Fruit fly (Drosophila melanogaster) whole organism, prepupa: ENCODE results near the gene Polr3A.

ENCODE experiments used
- Blimp-1 ChIP-seq: fragments of 200-800 bp; sonication (Bioruptor generic); optimal IDR thresholded peaks from 3 replicates; lab custom pipeline; 2017; ENCODE audit warnings: missing biosample characterization, missing genetic modification characterization, mild to moderate bottlenecking, moderate library complexity, missing genetic modification reagents
- CG10631 ChIP-seq: fragments of 200-800 bp; sonication (Bioruptor generic); optimal IDR thresholded peaks from 2 replicates; lab custom pipeline; 2016; ENCODE audit warnings: missing biosample characterization, missing genetic modification characterization
- CG15336 ChIP-seq: fragments of 200-800 bp; sonication (Bioruptor generic); IDR thresholded peaks from 2 replicates; pipeline ENCODE4 v1.3.6; 2022; ENCODE audit warnings: missing biosample characterization, missing genetic modification characterization
- CG1621 ChIP-seq: fragments of 200-800 bp; sonication (Bioruptor generic); optimal IDR thresholded peaks from 3 replicates; lab custom pipeline; 2018; ENCODE audit warnings: missing biosample characterization, mild to moderate bottlenecking, missing genetic modification characterization
- CG31627 ChIP-seq: fragments of 200-800 bp; sonication (Bioruptor generic); optimal IDR thresholded peaks from 3 replicates; lab custom pipeline; 2016; ENCODE audit warnings: missing biosample characterization, missing genetic modification characterization
- CG32006 ChIP-seq: fragments of 200-800 bp; sonication (Bioruptor generic); optimal IDR thresholded peaks from 3 replicates; lab custom pipeline; 2017; ENCODE audit warnings: missing biosample characterization, mild to moderate bottlenecking, missing genetic modification characterization
- CG34406 ChIP-seq: fragments of 200-800 bp; sonication (Bioruptor generic); optimal IDR thresholded peaks from 3 replicates; lab custom pipeline; 2016; ENCODE audit warnings: missing biosample characterization, missing genetic modification characterization
- CG6276 ChIP-seq: fragments of 200-800 bp; sonication (Bioruptor generic); optimal IDR thresholded peaks from 2 replicates; lab custom pipeline; 2017; ENCODE audit warnings: missing biosample characterization, mild to moderate bottlenecking, missing genetic modification characterization
- CG6854 ChIP-seq: fragments of 200-800 bp; sonication (Bioruptor generic); optimal IDR thresholded peaks from 2 replicates; lab custom pipeline; 2017; ENCODE audit warnings: missing biosample characterization, mild to moderate bottlenecking, missing genetic modification characterization
- CG7368 ChIP-seq: fragments of 200-800 bp; sonication (Bioruptor generic); optimal IDR thresholded peaks from 3 replicates; lab custom pipeline; 2016; ENCODE audit warnings: missing biosample characterization, missing genetic modification characterization
- CG8119 ChIP-seq: fragments of 200-800 bp; sonication (Bioruptor generic); IDR thresholded peaks from 3 replicates; pipeline ENCODE4 v1.3.6; 2022; ENCODE audit warnings: missing biosample characterization, missing genetic modification characterization
- CG8319 ChIP-seq: fragments of 200-800 bp; sonication (Bioruptor generic); optimal IDR thresholded peaks from 3 replicates; lab custom pipeline; 2016; ENCODE audit warnings: missing biosample characterization, missing genetic modification characterization
- CG8632 ChIP-seq: fragments of 200-800 bp; sonication (Bioruptor generic); optimal IDR thresholded peaks from 3 replicates; lab custom pipeline; 2016; ENCODE audit warnings: missing biosample characterization, missing genetic modification characterization
- CG9139 ChIP-seq: fragments of 200-800 bp; sonication (Bioruptor generic); optimal IDR thresholded peaks from 3 replicates; lab custom pipeline; 2017; ENCODE audit warnings: missing biosample characterization, mild to moderate bottlenecking, missing genetic modification characterization
- Eip75B ChIP-seq: fragments of 200-800 bp; sonication (Bioruptor generic); optimal IDR thresholded peaks from 3 replicates; lab custom pipeline; 2016; ENCODE audit warnings: missing biosample characterization, missing genetic modification characterization
- Eip78C ChIP-seq: fragments of 200-800 bp; sonication (Bioruptor generic); peaks from one replicate; lab custom pipeline; 2016; ENCODE audit warnings: missing biosample characterization, missing genetic modification characterization
- Eip93F ChIP-seq: fragments of 200-800 bp; sonication (Bioruptor generic); optimal IDR thresholded peaks from 2 replicates; lab custom pipeline; 2016; ENCODE audit warnings: missing biosample characterization, mild to moderate bottlenecking, missing genetic modification characterization
- Ets96B ChIP-seq: fragments of 200-800 bp; optimal IDR thresholded peaks from 2 replicates; lab custom pipeline; 2019; ENCODE audit warnings: missing biosample characterization, mild to moderate bottlenecking, missing genetic modification characterization, moderate library complexity
- Gug ChIP-seq: fragments of 200-800 bp; sonication (Bioruptor generic); IDR thresholded peaks from 2 replicates; pipeline ENCODE4 v1.3.6; 2022; ENCODE audit warnings: missing biosample characterization, missing genetic modification characterization
- Hr38 ChIP-seq: sonication (Bioruptor generic); optimal IDR thresholded peaks from 2 replicates; lab custom pipeline; 2016; ENCODE audit warnings: missing biosample characterization, missing genetic modification characterization
- Met ChIP-seq: fragments of 200-800 bp; sonication (Bioruptor generic); optimal IDR thresholded peaks from 3 replicates; lab custom pipeline; 2016; ENCODE audit warnings: missing biosample characterization, missing genetic modification characterization
- OdsH ChIP-seq: fragments of 200-800 bp; sonication (Bioruptor generic); optimal IDR thresholded peaks from 3 replicates; lab custom pipeline; 2016; ENCODE audit warnings: missing biosample characterization, missing genetic modification characterization
- Smox ChIP-seq: fragments of 200-800 bp; sonication (Bioruptor generic); optimal IDR thresholded peaks from 3 replicates; lab custom pipeline; 2016; ENCODE audit warnings: missing biosample characterization, missing genetic modification characterization
- Sox102F ChIP-seq: fragments of 200-800 bp; sonication (Bioruptor generic); optimal IDR thresholded peaks from 2 replicates; lab custom pipeline; 2016; ENCODE audit warnings: missing biosample characterization, mild to moderate bottlenecking, missing genetic modification characterization
- Sox15 ChIP-seq: fragments of 200-800 bp; sonication (Bioruptor generic); optimal IDR thresholded peaks from 3 replicates; lab custom pipeline; 2016; ENCODE audit warnings: missing biosample characterization, missing genetic modification characterization
- acj6 ChIP-seq: fragments of 200-800 bp; sonication (Bioruptor generic); optimal IDR thresholded peaks from 3 replicates; lab custom pipeline; 2016; ENCODE audit warnings: missing biosample characterization, missing genetic modification characterization
- cyc ChIP-seq: fragments of 200-800 bp; sonication (Bioruptor generic); optimal IDR thresholded peaks from 3 replicates; lab custom pipeline; 2016; ENCODE audit warnings: missing biosample characterization, missing genetic modification characterization
- dac ChIP-seq: fragments of 200-800 bp; sonication (Bioruptor generic); optimal IDR thresholded peaks from 2 replicates; lab custom pipeline; 2017; ENCODE audit warnings: missing biosample characterization, mild to moderate bottlenecking, missing genetic modification characterization
- dsx ChIP-seq: fragments of 200-800 bp; optimal IDR thresholded peaks from 3 replicates; lab custom pipeline; 2019; ENCODE audit warnings: missing biosample characterization, mild to moderate bottlenecking, missing genetic modification characterization, moderate library complexity; ENCODE audit not compliant: poor library complexity, severe bottlenecking
- fkh ChIP-seq: fragments of 200-800 bp; sonication (Bioruptor generic); optimal IDR thresholded peaks from 3 replicates; lab custom pipeline; 2017; ENCODE audit warnings: missing biosample characterization, mild to moderate bottlenecking, missing genetic modification characterization, moderate library complexity
- lz ChIP-seq: fragments of 200-800 bp; sonication (Bioruptor generic); optimal IDR thresholded peaks from 3 replicates; lab custom pipeline; 2016; ENCODE audit warnings: missing biosample characterization, missing genetic modification characterization
- net ChIP-seq: fragments of 200-800 bp; sonication (Bioruptor generic); optimal IDR thresholded peaks from 3 replicates; lab custom pipeline; 2016; ENCODE audit warnings: missing biosample characterization, missing genetic modification characterization
- pdm3 ChIP-seq: fragments of 200-800 bp; sonication (Bioruptor generic); optimal IDR thresholded peaks from 3 replicates; lab custom pipeline; 2016; ENCODE audit warnings: missing biosample characterization, missing genetic modification characterization
- salr ChIP-seq, 2 experiments: fragments of 200-800 bp; sonication (Bioruptor generic); optimal IDR thresholded peaks; 3 replicates each; lab custom pipeline; 2016 to 2018; ENCODE audit warnings: missing biosample characterization in 2 of 2, missing genetic modification characterization in 2 of 2, mild to moderate bottlenecking in 1 of 2
- ss ChIP-seq, 2 experiments: fragments of 200-800 bp; sonication (Bioruptor generic); optimal IDR thresholded peaks; 2 replicates in 1 of 2; 3 replicates in 1 of 2; lab custom pipeline; 2017 to 2018; ENCODE audit warnings: mild to moderate bottlenecking in 2 of 2, missing biosample characterization in 2 of 2, missing genetic modification characterization in 2 of 2, moderate library complexity in 1 of 2
- vri ChIP-seq: fragments of 200-800 bp; sonication (Bioruptor generic); optimal IDR thresholded peaks from 3 replicates; lab custom pipeline; 2016; ENCODE audit warnings: missing biosample characterization, mild to moderate bottlenecking, missing genetic modification characterization

The Polr3A gene

DNA sequence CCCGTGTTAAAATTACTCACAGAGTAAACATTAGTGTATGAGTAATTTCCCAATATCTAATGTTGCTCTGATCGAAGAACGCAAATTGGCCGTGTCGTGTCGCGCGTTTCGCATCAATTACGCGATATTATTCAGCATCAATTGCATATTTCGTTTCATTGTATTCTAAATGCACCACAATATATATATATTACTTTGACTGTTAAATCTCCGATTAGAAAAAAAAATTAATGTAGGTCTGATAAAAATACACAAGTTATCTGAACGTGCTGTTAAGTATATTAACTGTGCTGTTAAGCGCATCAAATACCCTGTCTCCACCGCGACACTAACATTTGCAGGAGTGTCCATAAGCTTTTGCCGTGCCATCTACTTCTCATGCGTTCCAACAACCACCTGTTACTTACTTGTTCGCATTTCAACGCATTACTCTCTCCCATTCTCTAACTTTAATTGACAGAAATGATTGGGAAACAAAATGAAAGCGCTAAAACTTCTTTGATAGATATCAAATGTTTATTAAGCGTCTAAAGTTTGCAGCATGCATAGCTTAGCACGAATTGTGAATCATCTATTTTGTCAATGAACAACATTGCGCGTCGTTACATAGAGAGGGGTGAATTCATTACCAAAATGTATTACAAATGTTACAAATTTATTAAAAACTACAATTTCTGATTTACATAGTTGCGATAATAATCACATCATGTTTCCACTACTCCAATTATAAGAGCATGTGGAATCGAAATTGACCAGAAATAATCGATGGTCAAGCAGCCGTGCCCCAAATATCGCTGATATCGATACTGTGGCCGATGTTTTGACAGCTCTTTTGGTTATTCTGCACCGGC, 2.1 kb upstream of the Polr3A start, which contains the start of the genes Graf and mRpL3:
TSS of gene Graf (minus strand) at position 287 of the 851 bp plus-strand sequence.
TSS of gene mRpL3 (plus strand) at position 802 of the 851 bp plus-strand sequence.
- peak; percentile 21 for TF ChIP-seq cyc (GFP tag; lab: Kevin White, UChicago)
- TF ChIP-seq dac (GFP tag; lab: Kevin White, UChicago): no peak
- TF ChIP-seq Gug (GFP tag; lab: Robert Waterston, UW): no peak
- TF ChIP-seq vri (GFP tag; lab: Kevin White, UChicago): no peak
- peak; percentile 53 for TF ChIP-seq Eip78C (GFP tag; lab: Kevin White, UChicago)
- no peak for TF ChIP-seq CG10631 (GFP tag; lab: Kevin White, UChicago)
- TF ChIP-seq CG32006 (GFP tag; lab: Kevin White, UChicago): no peak
- TF ChIP-seq CG8119: no peak
- no peak for TF ChIP-seq ss (GFP tag; optimal IDR thresholded peaks at IDR 0.05; lab: Kevin White, UChicago)
- TF ChIP-seq CG6854 (GFP tag; lab: Kevin White, UChicago): no peak
- TF ChIP-seq fkh (GFP tag; lab: Kevin White, UChicago): peak; percentile 36
- no peak for TF ChIP-seq CG6276 (GFP tag; lab: Kevin White, UChicago)
- TF ChIP-seq CG9139 (GFP tag; lab: Kevin White, UChicago): no peak
- no peak for TF ChIP-seq acj6 (GFP tag; lab: Kevin White, UChicago)
- TF ChIP-seq Eip75B (GFP tag; lab: Kevin White, UChicago): no peak
- no peak for TF ChIP-seq CG31627 (GFP tag; lab: Kevin White, UChicago)
- no peak for TF ChIP-seq Sox15 (GFP tag; lab: Kevin White, UChicago)
- TF ChIP-seq CG8632 (GFP tag; lab: Kevin White, UChicago): no peak
- TF ChIP-seq Hr38 (GFP tag; lab: Kevin White, UChicago): no peak
- no peak for TF ChIP-seq Ets96B (tag; lab: Kevin White, UChicago)
- TF ChIP-seq lz (GFP tag; lab: Kevin White, UChicago): peak; percentile 3
- no peak for TF ChIP-seq net (GFP tag; lab: Kevin White, UChicago)
- no peak for TF ChIP-seq Sox102F (GFP tag; lab: Kevin White, UChicago)
- TF ChIP-seq CG8319 (GFP tag; lab: Kevin White, UChicago): no peak

DNA sequence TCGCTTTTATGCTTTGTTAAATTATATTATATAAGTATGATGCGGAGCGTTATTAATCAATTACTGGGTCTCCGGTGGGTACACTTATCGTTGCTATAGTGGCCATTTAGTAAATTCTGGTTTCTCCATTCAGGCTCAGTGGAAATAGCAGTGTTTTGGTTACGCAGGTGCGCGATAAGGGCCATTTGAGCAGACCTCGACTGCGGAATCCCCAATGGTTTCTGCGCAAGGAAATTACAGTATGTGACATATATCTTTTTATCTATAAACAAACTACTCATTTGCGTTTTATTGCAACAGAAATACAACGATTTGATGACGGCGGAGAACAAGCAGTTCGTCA, 1.5 kb upstream of the Polr3A start:
- no peak for TF ChIP-seq cyc (GFP tag; lab: Kevin White, UChicago)
- TF ChIP-seq CG7368 (GFP tag; lab: Kevin White, UChicago): no peak

DNA sequence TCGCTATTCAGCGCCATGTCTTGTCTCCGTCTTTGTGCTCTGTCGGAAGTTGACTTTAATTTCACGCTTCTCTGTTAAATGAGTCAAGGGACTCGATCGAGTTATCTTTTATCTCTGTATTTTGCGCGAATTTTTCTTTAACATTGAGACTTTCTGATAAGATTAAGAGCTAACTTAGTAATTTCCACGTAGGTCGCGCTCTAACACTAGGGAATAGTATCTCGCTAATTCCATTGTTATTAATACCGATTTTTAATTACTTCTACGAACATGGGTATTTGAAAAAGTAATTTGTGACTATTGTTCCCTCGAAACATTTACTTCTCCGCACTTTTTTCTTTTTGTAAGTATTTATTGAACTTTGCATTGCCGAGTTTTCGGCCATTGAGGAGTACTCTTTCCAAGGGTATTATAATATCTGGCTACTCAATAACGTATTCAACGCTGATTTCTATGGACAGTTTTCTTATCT, 3.7 kb downstream of the Polr3A start, which contains the start of gene CG8952:
TSS of gene CG8952 (minus strand) at position 51 of the 472 bp plus-strand sequence.
- TF ChIP-seq Met (no peak), CG34406 (GFP tag; lab: Kevin White, UChicago) (no peak), lz (GFP tag; lab: Kevin White, UChicago) (no peak), Smox (GFP tag; lab: Kevin White, UChicago) (no peak), salr (GFP tag; optimal IDR thresholded peaks at IDR 0.05; lab: Kevin White, UChicago) (no peak), CG15336 (GFP tag; lab: Robert Waterston, UW) (no peak), OdsH (GFP tag; lab: Kevin White, UChicago) (no peak), CG6276 (GFP tag; lab: Kevin White, UChicago) (no peak), Eip78C (GFP tag; lab: Kevin White, UChicago) (no peak), pdm3 (no peak), Blimp-1 (no peak), dsx (GFP tag; lab: Kevin White, UChicago) (no peak), CG9139 (GFP tag; lab: Kevin White, UChicago) (no peak), Sox102F (GFP tag; lab: Kevin White, UChicago) (no peak), Ets96B (tag; lab: Kevin White, UChicago) (no peak), CG7368 (GFP tag; lab: Kevin White, UChicago) (no peak), Eip93F (GFP tag; lab: Kevin White, UChicago) (no peak), CG1621 (no peak), CG32006 (GFP tag; lab: Kevin White, UChicago) (no peak)
